Fruit fly (Drosophila melanogaster): ENCODE measurements around the gene rdo.
A peak's percentile ranks its signal among the peaks of the same experiment; 100 is the strongest.

rdo gene

DNA sequence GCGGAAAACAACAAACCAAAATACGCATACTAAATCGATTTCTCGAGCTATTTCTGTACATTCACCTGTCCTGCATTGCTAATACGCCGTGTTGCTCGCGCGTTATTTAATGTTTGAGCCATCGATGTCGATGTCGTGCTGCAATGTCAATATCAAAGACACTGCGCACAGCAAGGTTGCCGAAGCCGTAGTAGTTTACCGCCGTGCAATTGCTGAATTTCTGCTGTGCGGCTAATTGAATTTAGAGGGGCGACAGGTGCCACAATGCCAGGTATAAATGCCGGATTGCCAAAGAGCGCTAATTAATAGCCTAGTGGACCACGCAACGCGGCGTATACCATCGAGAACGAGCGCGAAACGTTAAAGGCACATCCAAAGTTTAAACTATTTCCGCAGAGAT lies 65.8 kb downstream of the rdo start, which contains the start of gene Arr1:
Arr1 (plus strand) TSS at position 301 of the 400 bp plus-strand sequence.
- TF ChIP-seq CG14711 (tag; optimal IDR thresholded peaks at IDR 0.05) (no peak), CG12768 (GFP tag; optimal IDR thresholded peaks at IDR 0.05) (no peak), Clk (GFP tag; optimal IDR thresholded peaks at IDR 0.05) (no peak), CG33017 (tag; optimal IDR thresholded peaks at IDR 0.05) (no peak)

DNA sequence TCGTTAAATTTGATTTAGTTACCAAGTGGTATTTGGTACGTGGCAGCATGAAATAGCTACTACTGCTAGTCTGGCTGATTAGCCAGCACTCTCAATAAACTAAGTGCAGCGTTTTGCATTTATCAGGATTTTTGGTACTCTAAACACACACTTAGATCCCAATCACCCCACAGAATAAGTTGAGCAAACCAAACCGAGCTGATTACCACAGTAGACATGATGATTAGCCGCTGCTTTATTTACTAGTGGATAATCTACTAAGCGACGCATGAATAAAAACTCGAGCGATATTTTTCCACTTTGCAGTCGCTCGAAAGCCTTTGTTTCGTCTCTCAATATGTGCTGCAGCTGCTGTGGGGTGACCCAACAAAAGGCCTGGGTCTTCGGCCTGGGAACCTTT lies 69.1 kb downstream of the rdo start, which contains the start of gene ninaD:
ninaD (plus strand) TSS at position 301 of the 400 bp plus-strand sequence.
- TF ChIP-seq CG7045 (GFP tag; optimal IDR thresholded peaks at IDR 0.05) (no peak), CG33017 (tag; optimal IDR thresholded peaks at IDR 0.05) (no peak), pad (GFP tag; optimal IDR thresholded peaks at IDR 0.05) (no peak), toe (GFP tag; optimal IDR thresholded peaks at IDR 0.05) (no peak)

DNA sequence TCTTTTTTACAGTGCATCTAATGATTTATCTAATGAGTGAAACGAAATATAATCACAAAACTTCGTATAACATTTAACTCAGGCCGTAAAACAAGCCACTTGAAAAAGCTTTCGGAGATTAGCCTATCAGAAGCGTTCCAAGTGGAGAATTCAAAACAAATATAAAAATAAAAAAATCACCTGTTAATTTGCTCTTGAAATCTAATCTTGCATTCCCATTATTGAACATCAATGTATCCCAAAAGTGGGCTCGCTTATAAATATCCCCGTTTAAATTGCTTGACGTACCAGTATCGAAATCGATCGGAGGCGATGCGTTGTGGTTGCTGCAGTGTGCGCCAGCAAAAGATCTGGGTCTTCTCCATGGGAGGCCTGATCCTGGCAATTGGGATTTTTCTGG lies 71.8 kb downstream of the rdo start, which contains the start of gene CG31741:
CG31741 (plus strand) TSS at position 301 of the 400 bp plus-strand sequence.
- no peak for TF ChIP-seq CG12768 (GFP tag; optimal IDR thresholded peaks at IDR 0.05)
- TF ChIP-seq toe (GFP tag; optimal IDR thresholded peaks at IDR 0.05) = no peak
- TF ChIP-seq CG7045 (GFP tag; optimal IDR thresholded peaks at IDR 0.05) = no peak
- TF ChIP-seq Hr96 (GFP tag; optimal IDR thresholded peaks at IDR 0.05) = no peak
- no peak for TF ChIP-seq tj (GFP tag; optimal IDR thresholded peaks at IDR 0.05)
- TF ChIP-seq pad (GFP tag; optimal IDR thresholded peaks at IDR 0.05) = no peak
- TF ChIP-seq CG33017 (tag; optimal IDR thresholded peaks at IDR 0.05) = no peak
- no peak for TF ChIP-seq bab1 (GFP tag; optimal IDR thresholded peaks at IDR 0.05)
- no peak for TF ChIP-seq cic (GFP tag; optimal IDR thresholded peaks at IDR 0.05)

DNA sequence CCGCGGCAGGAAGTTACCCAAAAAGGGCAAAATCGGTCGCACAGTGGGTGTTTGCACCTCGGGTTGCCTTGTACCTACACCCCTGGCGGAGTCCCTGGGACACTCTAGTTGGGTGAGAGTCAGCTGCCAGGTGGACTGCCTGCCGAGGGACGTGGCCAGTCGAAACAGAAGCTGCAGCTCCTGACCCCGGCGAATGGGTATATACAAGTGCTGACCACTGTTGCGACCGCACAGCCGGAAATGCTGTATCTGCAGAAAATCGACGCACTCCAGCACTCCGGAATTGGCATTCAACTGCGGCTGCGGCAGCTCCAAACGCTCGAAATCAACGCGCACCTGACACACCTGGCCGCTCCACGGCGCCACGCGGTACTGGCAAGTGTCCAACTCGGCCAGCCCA lies 79.5 kb downstream of the rdo start:
- TF ChIP-seq CG5204 (GFP tag; optimal IDR thresholded peaks at IDR 0.05) = no peak
- TF ChIP-seq CG11617 (GFP tag; optimal IDR thresholded peaks at IDR 0.05) = no peak
- TF ChIP-seq CG7101 (tag; optimal IDR thresholded peaks at IDR 0.05) = no peak
- TF ChIP-seq bab1 (GFP tag; optimal IDR thresholded peaks at IDR 0.05) = no peak
- no peak for TF ChIP-seq CG7045 (GFP tag; optimal IDR thresholded peaks at IDR 0.05)
- TF ChIP-seq toe (GFP tag; optimal IDR thresholded peaks at IDR 0.05) = no peak
- no peak for TF ChIP-seq Clk (GFP tag; optimal IDR thresholded peaks at IDR 0.05)
- TF ChIP-seq Crg-1 (GFP tag; optimal IDR thresholded peaks at IDR 0.05) = no peak
- no peak for TF ChIP-seq Mnt (GFP tag; optimal IDR thresholded peaks at IDR 0.05)

DNA sequence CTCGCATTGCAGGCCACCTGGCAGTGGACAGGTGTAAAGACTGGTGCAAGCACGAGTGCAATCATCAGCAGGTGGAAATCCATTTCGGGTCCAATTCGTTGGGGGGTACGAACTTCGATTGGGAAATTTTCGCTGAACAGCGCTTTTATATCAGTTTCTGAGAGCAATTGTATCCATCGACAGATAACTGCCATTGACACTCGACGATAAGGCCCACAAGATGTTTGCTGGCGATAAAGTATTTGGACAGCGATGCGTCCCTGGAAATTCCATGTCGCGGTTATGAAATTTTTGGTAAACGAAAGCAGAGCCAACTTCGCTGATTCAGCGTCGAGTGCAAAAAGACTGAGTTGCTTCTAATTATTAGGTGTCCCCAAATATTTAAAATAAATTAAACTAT lies 80.0 kb downstream of the rdo start, which contains the start of gene CG15153:
CG15153 (minus strand) TSS at position 101 of the 400 bp plus-strand sequence.
- TF ChIP-seq CG14711 (tag; optimal IDR thresholded peaks at IDR 0.05) (no peak), ovo (GFP tag; optimal IDR thresholded peaks at IDR 0.05) (no peak), CG11617 (GFP tag; optimal IDR thresholded peaks at IDR 0.05) (no peak), cnc (optimal IDR thresholded peaks at IDR 0.05) (no peak), tj (GFP tag; optimal IDR thresholded peaks at IDR 0.05) (no peak), pad (GFP tag; optimal IDR thresholded peaks at IDR 0.05) (no peak), CG5204 (GFP tag; optimal IDR thresholded peaks at IDR 0.05) (no peak), kay (GFP tag; ENCODE audit: borderline replicate concordance) (no peak), bab1 (GFP tag; optimal IDR thresholded peaks at IDR 0.05) (no peak), CG7045 (GFP tag; optimal IDR thresholded peaks at IDR 0.05) (no peak), toe (GFP tag; optimal IDR thresholded peaks at IDR 0.05) (no peak), Clk (GFP tag; optimal IDR thresholded peaks at IDR 0.05) (no peak), Crg-1 (GFP tag; optimal IDR thresholded peaks at IDR 0.05) (no peak), cic (GFP tag; optimal IDR thresholded peaks at IDR 0.05) (no peak), Hr96 (GFP tag; optimal IDR thresholded peaks at IDR 0.05) (no peak), CG33017 (tag; optimal IDR thresholded peaks at IDR 0.05) (no peak), CG12768 (GFP tag; optimal IDR thresholded peaks at IDR 0.05) (no peak), Mnt (GFP tag; optimal IDR thresholded peaks at IDR 0.05) (no peak), CG1620 (GFP tag; optimal IDR thresholded peaks at IDR 0.05) (no peak)

DNA sequence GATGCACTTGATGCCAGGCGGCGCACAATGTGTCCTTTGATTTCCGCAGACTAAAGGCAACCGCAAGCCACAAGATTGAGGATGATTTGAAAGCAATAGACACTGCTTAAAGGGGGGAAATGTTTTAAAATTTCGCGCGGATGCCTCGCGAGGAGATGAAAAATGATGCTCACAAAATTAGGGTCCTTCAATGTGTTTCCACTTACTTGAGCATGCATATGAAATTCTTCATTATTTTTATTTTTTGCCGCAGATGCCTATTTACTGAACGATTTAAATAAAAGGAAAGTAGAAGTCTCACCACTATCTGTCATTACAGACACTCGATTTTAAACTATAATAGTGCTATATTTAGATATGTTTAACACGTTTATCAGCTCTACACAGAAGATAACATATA lies 84.1 kb downstream of the rdo start, which contains the start of gene Slc25A46b:
Slc25A46b (plus strand) TSS at position 301 of the 400 bp plus-strand sequence.
- TF ChIP-seq Mnt (GFP tag; optimal IDR thresholded peaks at IDR 0.05) (no peak), Clk (GFP tag; optimal IDR thresholded peaks at IDR 0.05) (no peak), Crg-1 (GFP tag; optimal IDR thresholded peaks at IDR 0.05) (no peak), pad (GFP tag; optimal IDR thresholded peaks at IDR 0.05) (no peak), ovo (GFP tag; optimal IDR thresholded peaks at IDR 0.05) (no peak), toe (GFP tag; optimal IDR thresholded peaks at IDR 0.05) (no peak), CG7101 (tag; optimal IDR thresholded peaks at IDR 0.05) (no peak)

DNA sequence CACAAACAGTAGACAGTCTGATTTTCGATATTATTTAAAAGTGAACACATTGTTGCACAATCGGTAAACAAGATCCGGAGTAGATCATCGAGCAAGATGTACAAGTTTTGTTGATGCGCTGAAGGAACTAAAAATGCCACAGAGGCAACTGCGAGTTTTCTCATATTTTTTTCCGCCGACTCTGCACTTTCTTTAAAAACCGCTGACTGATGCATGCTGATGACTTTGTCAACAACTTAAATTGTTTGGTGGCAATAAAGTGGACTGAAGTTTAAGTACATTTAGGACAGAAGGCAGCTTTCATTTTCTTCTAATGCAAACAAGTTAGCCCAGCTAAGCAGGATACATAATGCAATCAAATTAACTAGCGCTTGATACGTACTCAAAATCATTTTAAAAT lies 100.3 kb downstream of the rdo start:
- TF ChIP-seq CG14711 (tag; optimal IDR thresholded peaks at IDR 0.05) (no peak), Clk (GFP tag; optimal IDR thresholded peaks at IDR 0.05) (no peak), toe (GFP tag; optimal IDR thresholded peaks at IDR 0.05) (no peak), tj (GFP tag; optimal IDR thresholded peaks at IDR 0.05) (peak; percentile 94)

DNA sequence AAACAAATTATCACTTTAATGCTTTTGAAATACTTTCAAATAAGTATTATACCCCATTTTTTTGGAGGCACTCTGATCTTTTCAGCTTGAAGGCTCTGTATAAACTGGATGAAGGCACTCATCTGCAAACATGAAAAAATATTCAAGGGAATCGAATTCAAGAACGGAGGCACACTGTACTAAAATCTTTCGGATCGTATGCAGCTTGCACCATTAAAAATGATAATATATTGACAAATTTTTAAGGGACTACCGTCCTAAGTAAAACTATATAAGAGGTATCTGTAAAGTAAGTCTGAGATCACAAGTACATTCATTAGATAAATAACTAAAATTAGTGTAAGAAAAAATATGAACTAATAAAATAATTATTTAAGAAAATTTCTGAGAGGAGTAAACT lies 100.9 kb downstream of the rdo start, which contains the start of gene CG44476:
CG44476 (minus strand) TSS at position 101 of the 400 bp plus-strand sequence.
- peak; percentile 31 for TF ChIP-seq CG7101 (tag; optimal IDR thresholded peaks at IDR 0.05)
- no peak for TF ChIP-seq CG33017 (tag; optimal IDR thresholded peaks at IDR 0.05)
